Fruit fly (Drosophila melanogaster) whole organism, embryonic: ENCODE measurements around the gene CG6695.

Experiments used
- ATbp ChIP-seq: fragments of 200-800 bp; sonication (Bioruptor generic); optimal IDR thresholded peaks from 2 replicates; lab custom pipeline; 2017; ENCODE audit warnings: missing biosample characterization, mild to moderate bottlenecking, missing genetic modification characterization, missing genetic modification reagents
- Antp ChIP-seq: fragments of 200-800 bp; sonication (Bioruptor generic); optimal IDR thresholded peaks from 3 replicates; lab custom pipeline; 2016; ENCODE audit warnings: missing biosample characterization, missing genetic modification characterization
- CG10543 ChIP-seq: fragments of 200-800 bp; sonication (Bioruptor generic); optimal IDR thresholded peaks from 3 replicates; lab custom pipeline; 2017; ENCODE audit warnings: missing biosample characterization, mild to moderate bottlenecking, missing genetic modification characterization, moderate library complexity
- CG11504 ChIP-seq: fragments of 200-800 bp; sonication (Bioruptor generic); optimal IDR thresholded peaks from 3 replicates; lab custom pipeline; 2019; ENCODE audit warnings: missing biosample characterization, mild to moderate bottlenecking, missing genetic modification characterization, moderate library complexity
- CG13424 ChIP-seq: fragments of 200-800 bp; sonication (Bioruptor generic); optimal IDR thresholded peaks from 2 replicates; lab custom pipeline; 2019; ENCODE audit warnings: missing biosample characterization, mild to moderate bottlenecking, missing genetic modification characterization, moderate library complexity
- CG13894 ChIP-seq: fragments of 200-800 bp; sonication (Bioruptor generic); optimal IDR thresholded peaks from 3 replicates; lab custom pipeline; 2018; ENCODE audit warnings: missing biosample characterization, mild to moderate bottlenecking, missing genetic modification characterization, moderate library complexity
- CG15269 ChIP-seq: fragments of 200-800 bp; sonication (Bioruptor generic); optimal IDR thresholded peaks from 2 replicates; lab custom pipeline; 2018; ENCODE audit warnings: missing biosample characterization, mild to moderate bottlenecking, missing genetic modification characterization, moderate library complexity
- CG2678 ChIP-seq: fragments of 200-800 bp; sonication (Bioruptor generic); optimal IDR thresholded peaks from 3 replicates; lab custom pipeline; 2019; ENCODE audit warnings: missing biosample characterization, mild to moderate bottlenecking, missing genetic modification characterization, moderate library complexity
- CG30431 ChIP-seq: fragments of 200-800 bp; sonication (Bioruptor generic); optimal IDR thresholded peaks from 2 replicates; lab custom pipeline; 2017; ENCODE audit warnings: missing biosample characterization, missing genetic modification characterization
- CG31388 ChIP-seq: fragments of 200-800 bp; sonication (Bioruptor generic); optimal IDR thresholded peaks from 2 replicates; lab custom pipeline; 2016; ENCODE audit warnings: missing biosample characterization, missing genetic modification characterization
- CG32532 ChIP-seq: fragments of 200-800 bp; sonication (Bioruptor generic); IDR thresholded peaks from 2 replicates; pipeline ENCODE4 v1.3.6; 2022; ENCODE audit warnings: missing biosample characterization, missing genetic modification characterization
- CG34224 ChIP-seq: fragments of 200-800 bp; sonication (Bioruptor generic); IDR thresholded peaks from 3 replicates; pipeline ENCODE4 v1.3.6; 2022; ENCODE audit warnings: missing biosample characterization, missing genetic modification characterization; ENCODE audit not compliant: partially characterized antibody
- CG7357 ChIP-seq: fragments of 200-800 bp; sonication (Bioruptor generic); IDR thresholded peaks from 3 replicates; pipeline ENCODE4 v1.3.6; 2022; ENCODE audit warnings: missing biosample characterization, missing genetic modification characterization
- CG7839 ChIP-seq: fragments of 200-800 bp; sonication (Bioruptor generic); optimal IDR thresholded peaks from 3 replicates; lab custom pipeline; 2018; ENCODE audit warnings: missing biosample characterization, mild to moderate bottlenecking, missing genetic modification characterization, moderate library complexity
- CG7928 ChIP-seq: fragments of 200-800 bp; sonication (Bioruptor generic); optimal IDR thresholded peaks from 2 replicates; lab custom pipeline; 2017; ENCODE audit warnings: missing biosample characterization, mild to moderate bottlenecking, missing genetic modification characterization
- CG8478 ChIP-seq: fragments of >200 bp; optimal IDR thresholded peaks from 2 replicates; lab custom pipeline; 2018
- CG9609 ChIP-seq: fragments of 200-800 bp; sonication (Bioruptor generic); optimal IDR thresholded peaks from 3 replicates; lab custom pipeline; 2016; ENCODE audit warnings: missing biosample characterization, missing genetic modification characterization
- CoRest ChIP-seq: fragments of 200-800 bp; sonication (Bioruptor generic); optimal IDR thresholded peaks from 3 replicates; lab custom pipeline; 2018; ENCODE audit warnings: missing biosample characterization, mild to moderate bottlenecking, missing genetic modification characterization, moderate library complexity
- D19A ChIP-seq: fragments of 200-800 bp; optimal IDR thresholded peaks from 3 replicates; lab custom pipeline; 2019; ENCODE audit warnings: missing biosample characterization, mild to moderate bottlenecking, missing genetic modification characterization, moderate library complexity
- Deaf1 ChIP-seq: fragments of 200-800 bp; optimal IDR thresholded peaks from 3 replicates; lab custom pipeline; 2019; ENCODE audit warnings: missing biosample characterization, mild to moderate bottlenecking, missing genetic modification characterization, moderate library complexity
- Dek ChIP-seq: fragments of 200-800 bp; sonication (Bioruptor generic); optimal IDR thresholded peaks from 3 replicates; lab custom pipeline; 2019; ENCODE audit warnings: missing biosample characterization, mild to moderate bottlenecking, missing genetic modification characterization, moderate library complexity
- Elba2 ChIP-seq: fragments of 200-800 bp; sonication (Bioruptor generic); optimal IDR thresholded peaks from 3 replicates; lab custom pipeline; 2016; ENCODE audit warnings: missing biosample characterization, missing genetic modification characterization
- Ets65A ChIP-seq: fragments of 200-800 bp; sonication (Bioruptor generic); peaks from one replicate; lab custom pipeline; 2016; ENCODE audit warnings: missing biosample characterization, missing genetic modification characterization
- Hr51 ChIP-seq, 2 experiments: fragments of 200-800 bp; sonication (Bioruptor generic); optimal IDR thresholded peaks; 2 replicates in 1 of 2; 3 replicates in 1 of 2; lab custom pipeline; 2016 to 2018; ENCODE audit warnings: missing biosample characterization in 2 of 2, missing genetic modification characterization in 2 of 2, mild to moderate bottlenecking in 1 of 2, moderate library complexity in 1 of 2
- Max ChIP-seq: fragments of 200-800 bp; sonication (Bioruptor generic); optimal IDR thresholded peaks from 2 replicates; lab custom pipeline; 2016; ENCODE audit warnings: missing biosample characterization, mild to moderate bottlenecking, missing genetic modification characterization
- Med ChIP-seq: fragments of 200-800 bp; sonication (Bioruptor generic); peaks from one replicate; lab custom pipeline; 2016; ENCODE audit warnings: missing biosample characterization, missing genetic modification characterization, mild to moderate bottlenecking, inconsistent platforms, moderate library complexity
- Meics ChIP-seq: fragments of 200-800 bp; sonication (Bioruptor generic); optimal IDR thresholded peaks from 2 replicates; lab custom pipeline; 2017; ENCODE audit warnings: missing biosample characterization, mild to moderate bottlenecking, missing genetic modification characterization
- Rfx ChIP-seq: fragments of 200-800 bp; sonication (Bioruptor generic); IDR thresholded peaks from 2 replicates; pipeline ENCODE4 v1.3.6; 2022; ENCODE audit warnings: missing biosample characterization, missing genetic modification characterization
- Rx ChIP-seq: fragments of 200-800 bp; sonication (Bioruptor generic); IDR thresholded peaks from 2 replicates; pipeline ENCODE4 v1.3.6; 2022; ENCODE audit warnings: missing biosample characterization, missing genetic modification characterization
- Sin3A ChIP-seq: fragments of >200 bp; optimal IDR thresholded peaks from 2 replicates; lab custom pipeline; 2018
- Trl ChIP-seq, 3 experiments: fragments of >200 bp in 2 of 3; fragments of 200-800 bp in 1 of 3; sonication (Bioruptor generic) in 1 of 3; optimal IDR thresholded peaks; 2 replicates in 1 of 3; 3 replicates in 2 of 3; lab custom pipeline; 2016 to 2017; ENCODE audit warnings: missing biosample characterization in 1 of 3, missing genetic modification characterization in 1 of 3
- ato ChIP-seq: fragments of 200-800 bp; sonication (Bioruptor generic); IDR thresholded peaks from 2 replicates; pipeline ENCODE4 v1.3.6; 2022; ENCODE audit warnings: missing biosample characterization, missing genetic modification characterization; ENCODE audit not compliant: partially characterized antibody
- cas ChIP-seq: fragments of 200-800 bp; sonication (Bioruptor generic); IDR thresholded peaks from 2 replicates; pipeline ENCODE4 v1.3.6; 2022; ENCODE audit warnings: missing biosample characterization, missing genetic modification characterization
- chinmo ChIP-seq: fragments of 200-800 bp; sonication (Bioruptor generic); IDR thresholded peaks from 4 replicates; pipeline ENCODE4 v1.3.6; 2022; ENCODE audit warnings: missing biosample characterization, missing genetic modification characterization; ENCODE audit not compliant: partially characterized antibody
- ci ChIP-seq: fragments of 200-800 bp; sonication (Bioruptor generic); IDR thresholded peaks from 3 replicates; pipeline ENCODE4 v1.3.6; 2022; ENCODE audit warnings: missing biosample characterization, missing genetic modification characterization
- dpn ChIP-seq, 2 experiments: fragments of 200-800 bp; sonication (Bioruptor generic); optimal IDR thresholded peaks; 3 replicates each; lab custom pipeline; 2016; ENCODE audit warnings: missing biosample characterization in 2 of 2, missing genetic modification characterization in 2 of 2
- dysf ChIP-seq: fragments of 200-800 bp; sonication (Bioruptor generic); IDR thresholded peaks from 3 replicates; pipeline ENCODE4 v1.3.6; 2022; ENCODE audit warnings: missing biosample characterization, missing genetic modification characterization
- gem ChIP-seq: fragments of 200-800 bp; sonication (Bioruptor generic); optimal IDR thresholded peaks from 2 replicates; lab custom pipeline; 2019; ENCODE audit warnings: missing biosample characterization, mild to moderate bottlenecking, missing genetic modification characterization, moderate library complexity
- grau ChIP-seq: fragments of 200-800 bp; optimal IDR thresholded peaks from 3 replicates; lab custom pipeline; 2019; ENCODE audit warnings: missing biosample characterization, mild to moderate bottlenecking, missing genetic modification characterization, moderate library complexity
- mld ChIP-seq: fragments of 200-800 bp; sonication (Bioruptor generic); IDR thresholded peaks from 3 replicates; pipeline ENCODE4 v1.3.6; 2022; ENCODE audit warnings: missing biosample characterization, missing genetic modification characterization; ENCODE audit not compliant: partially characterized antibody
- nmo ChIP-seq: fragments of 200-800 bp; sonication (Bioruptor generic); optimal IDR thresholded peaks from 2 replicates; lab custom pipeline; 2018; ENCODE audit warnings: missing biosample characterization, mild to moderate bottlenecking, missing genetic modification characterization, moderate library complexity
- otp ChIP-seq: fragments of 200-800 bp; sonication (Bioruptor generic); IDR thresholded peaks from 3 replicates; pipeline ENCODE4, ENCODE4 v1.3.6; 2022; ENCODE audit warnings: missing biosample characterization, missing genetic modification characterization
- row ChIP-seq: fragments of 200-800 bp; sonication (Bioruptor generic); IDR thresholded peaks from 3 replicates; pipeline ENCODE4 v1.3.6; 2022; ENCODE audit warnings: missing biosample characterization, missing genetic modification characterization
- seq ChIP-seq: fragments of 200-800 bp; sonication (Bioruptor generic); IDR thresholded peaks from 2 replicates; pipeline ENCODE4 v1.3.6; 2022; ENCODE audit warnings: missing biosample characterization, missing genetic modification characterization
- sob ChIP-seq: fragments of 200-800 bp; sonication (Bioruptor generic); IDR thresholded peaks from 2 replicates; pipeline ENCODE4 v1.3.6; 2022; ENCODE audit warnings: missing biosample characterization, missing genetic modification characterization
- sug ChIP-seq: fragments of 200-800 bp; optimal IDR thresholded peaks from 2 replicates; lab custom pipeline; 2019; ENCODE audit warnings: missing biosample characterization, mild to moderate bottlenecking, missing genetic modification characterization, moderate library complexity
- tx ChIP-seq: fragments of 200-800 bp; sonication (Bioruptor generic); optimal IDR thresholded peaks from 2 replicates; lab custom pipeline; 2016; ENCODE audit warnings: missing biosample characterization, missing genetic modification characterization

Gene CG6695

DNA sequence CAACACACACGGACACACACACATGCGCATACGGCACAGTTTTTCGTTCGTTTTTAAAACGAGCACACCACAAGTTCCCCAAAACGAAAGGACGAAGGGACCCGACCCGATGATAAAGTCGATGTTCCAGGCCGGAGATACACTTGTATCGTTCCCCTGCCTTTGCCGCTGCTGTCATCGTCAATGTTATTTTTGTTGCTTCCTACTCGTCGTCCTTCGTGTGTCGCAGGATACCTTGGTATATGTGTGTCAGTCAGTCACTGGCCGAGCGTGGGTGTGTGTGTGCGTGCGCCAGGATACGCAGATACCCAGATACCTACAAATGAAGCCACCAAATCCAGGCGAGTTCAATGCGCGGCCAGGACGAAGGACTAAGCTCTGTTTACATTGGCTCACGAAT is 8.1 kb downstream of the CG6695 start:
- TF ChIP-seq Sin3A (lab: Kevin White, UChicago) (no peak), CG13894 (tag; lab: Kevin White, UChicago) (peak; percentile 15), Med (peak; percentile 40), otp (GFP tag; lab: Robert Waterston, UW) (no peak), Max (GFP tag; lab: Kevin White, UChicago) (no peak), Deaf1 (tag; lab: Kevin White, UChicago) (peak; percentile 91), CG8478 (peak; percentile 62), CG9609 (GFP tag; lab: Kevin White, UChicago) (no peak), sob (GFP tag; lab: Robert Waterston, UW) (0 out of 2 replicates have a peak, but pooled peaks have one; percentile 16), CG10543 (GFP tag; lab: Kevin White, UChicago) (peak; percentile 5), Dek (tag; lab: Kevin White, UChicago) (no peak)

DNA sequence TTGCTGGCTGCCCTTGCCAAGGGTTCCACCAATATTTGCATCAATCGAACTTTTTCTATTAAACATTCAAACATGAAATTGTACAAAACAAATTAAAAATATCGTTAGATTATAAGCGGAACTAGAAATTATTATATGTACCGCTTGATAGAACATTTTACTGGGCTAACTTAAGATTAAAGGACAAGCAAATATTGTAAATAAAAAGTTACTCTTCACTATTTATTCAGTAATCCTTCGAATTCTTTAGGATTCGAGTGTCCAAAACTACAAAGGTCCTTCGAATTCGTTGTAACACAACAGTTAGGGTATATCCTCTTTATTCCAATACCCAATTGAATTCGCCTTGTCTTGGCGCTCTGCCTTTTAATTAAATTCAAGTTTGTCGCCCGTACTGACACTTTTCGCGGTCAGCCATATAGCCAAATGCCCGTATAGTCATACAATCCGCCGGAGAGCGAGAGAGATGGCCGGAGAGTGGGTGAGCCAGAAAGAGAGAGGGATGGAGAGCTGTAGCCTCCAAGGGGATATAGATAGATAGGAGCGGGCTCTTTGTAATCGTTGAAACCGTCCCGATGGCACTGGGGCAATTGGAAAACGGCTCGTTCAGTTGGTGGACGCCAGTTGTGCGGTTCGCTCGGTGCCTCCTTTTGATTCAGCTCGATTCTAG is 12.7 kb downstream of the CG6695 start:
- TF ChIP-seq tx (GFP tag; lab: Kevin White, UChicago) (no peak), grau (tag; lab: Kevin White, UChicago) (peak; percentile 34), row (GFP tag; lab: Robert Waterston, UW) (0 out of 3 replicates have a peak, but pooled peaks have one; percentile 13), CG34224 (GFP tag; lab: Robert Waterston, UW) (peak; percentile 14; the same call in 1 of the 3 replicates), CG7839 (tag; lab: Kevin White, UChicago) (peak; percentile 32), ci (0 out of 3 replicates have a peak, but pooled peaks have one; percentile 33), CG11504 (peak; percentile 8), Trl (optimal IDR thresholded peaks at IDR 0.05; lab: Kevin White, UChicago) (peak; percentile 31 to 57), Trl (GFP tag; optimal IDR thresholded peaks at IDR 0.05; lab: Kevin White, UChicago) (no peak), Antp (GFP tag; lab: Kevin White, UChicago) (no peak), dysf (GFP tag; lab: Robert Waterston, UW) (peak; percentile 30; the same call in 1 of the 3 replicates), Elba2 (GFP tag; lab: Kevin White, UChicago) (no peak), ato (no peak), cas (GFP tag; lab: Robert Waterston, UW) (no peak), Rfx (GFP tag; lab: Robert Waterston, UW) (peak; percentile 38; the same call in 1 of the 2 replicates), chinmo (0 out of 4 replicates have a peak, but pooled peaks have one; percentile 29), dpn (GFP tag; optimal IDR thresholded peaks at IDR 0.05; lab: Kevin White, UChicago) (peak in 1 of 2 experiments; percentile 17), seq (GFP tag; lab: Robert Waterston, UW) (no peak), nmo (peak; percentile 24), CG7928 (no peak), CG10543 (GFP tag; lab: Kevin White, UChicago) (peak; percentile 10), Ets65A (GFP tag; lab: Kevin White, UChicago) (peak; percentile 89), CG13424 (tag; lab: Kevin White, UChicago) (peak; percentile 16), CG31388 (no peak), CG30431 (GFP tag; lab: Kevin White, UChicago) (no peak), CoRest (tag; lab: Kevin White, UChicago) (peak; percentile 24), Meics (GFP tag; lab: Kevin White, UChicago) (peak; percentile 60), Rx (GFP tag; lab: Robert Waterston, UW) (no peak), CG7357 (GFP tag; lab: Robert Waterston, UW) (no peak), D19A (peak; percentile 22), gem (tag; lab: Kevin White, UChicago) (peak; percentile 20), mld (GFP tag; lab: Robert Waterston, UW) (no peak), CG32532 (GFP tag; lab: Robert Waterston, UW) (peak; percentile 32; the same call in 1 of the 2 replicates), sug (tag; lab: Kevin White, UChicago) (peak; percentile 14), CG15269 (tag; lab: Kevin White, UChicago) (peak; percentile 12), Hr51 (GFP tag; optimal IDR thresholded peaks at IDR 0.05; lab: Kevin White, UChicago) (peak in 1 of 2 experiments; percentile 29), CG2678 (tag; lab: Kevin White, UChicago) (peak; percentile 60), ATbp (no peak)
